Fruit fly (Drosophila melanogaster) whole organism, adult: ENCODE data around the gene tho2.

ENCODE experiments used
- CG11617 ChIP-seq: fragments of 200-800 bp; sonication (Bioruptor generic); optimal IDR thresholded peaks from 2 replicates; lab custom pipeline; 2017; ENCODE audit warnings: mild to moderate bottlenecking, missing biosample characterization, missing genetic modification reagents, missing genetic modification characterization
- CG14711 ChIP-seq: fragments of 200-800 bp; sonication (Bioruptor generic); optimal IDR thresholded peaks from 2 replicates; lab custom pipeline; 2018; ENCODE audit warnings: missing biosample characterization, mild to moderate bottlenecking, missing genetic modification characterization, moderate library complexity
- CG33017 ChIP-seq: fragments of 200-800 bp; sonication (Bioruptor generic); optimal IDR thresholded peaks from 2 replicates; lab custom pipeline; 2018; ENCODE audit warnings: missing biosample characterization, mild to moderate bottlenecking, missing genetic modification characterization, moderate library complexity
- CG7101 ChIP-seq: fragments of 200-800 bp; sonication (Bioruptor generic); optimal IDR thresholded peaks from 2 replicates; lab custom pipeline; 2018; ENCODE audit warnings: missing biosample characterization, mild to moderate bottlenecking, missing genetic modification characterization, moderate library complexity
- Hr96 ChIP-seq: fragments of 200-800 bp; sonication (Bioruptor generic); optimal IDR thresholded peaks from 2 replicates; lab custom pipeline; 2016; ENCODE audit warnings: missing biosample characterization, missing genetic modification characterization
- Mnt ChIP-seq: fragments of 200-800 bp; sonication (Bioruptor generic); optimal IDR thresholded peaks from 2 replicates; lab custom pipeline; 2016; ENCODE audit warnings: missing biosample characterization, mild to moderate bottlenecking, missing genetic modification characterization
- cic ChIP-seq: fragments of 200-800 bp; sonication (Bioruptor generic); optimal IDR thresholded peaks from 2 replicates; lab custom pipeline; 2017; ENCODE audit warnings: missing biosample characterization, mild to moderate bottlenecking, missing genetic modification characterization, moderate library complexity
- cnc ChIP-seq, 2 experiments: fragments of >200 bp; optimal IDR thresholded peaks; 2 replicates each; lab custom pipeline; 2017
- kay ChIP-seq: fragments of 200-800 bp; sonication (Bioruptor generic); peaks from one replicate; lab custom pipeline; 2016; ENCODE audit warnings: missing biosample characterization, missing genetic modification characterization, borderline replicate concordance
- toe ChIP-seq: fragments of 200-800 bp; sonication (Bioruptor generic); optimal IDR thresholded peaks from 2 replicates; lab custom pipeline; 2016; ENCODE audit warnings: missing biosample characterization, missing genetic modification characterization

dm6 chr2L:2187411-2187810, 42.4 kb upstream of the tho2 start:
- TF ChIP-seq CG33017 (no peak), CG11617 (GFP tag; lab: Kevin White, UChicago) (no peak), CG14711 (no peak), kay (GFP tag; lab: Kevin White, UChicago) (no peak), cnc (optimal IDR thresholded peaks at IDR 0.05; lab: Kevin White, UChicago) (no peak), toe (GFP tag; lab: Kevin White, UChicago) (no peak), Mnt (GFP tag; lab: Kevin White, UChicago) (no peak), Hr96 (GFP tag; lab: Kevin White, UChicago) (no peak), CG7101 (tag; lab: Kevin White, UChicago) (no peak), cic (GFP tag; lab: Kevin White, UChicago) (no peak)
